Fruit fly (Drosophila melanogaster) whole organism, pupa: ENCODE data around the gene Ect3.

Source experiments
- CG10348 ChIP-seq: fragments of 200-800 bp; sonication (Bioruptor generic); IDR thresholded peaks from 2 replicates; pipeline ENCODE4 v1.3.6; 2022; ENCODE audit warnings: missing biosample characterization, missing genetic modification characterization
- CG12605 ChIP-seq: fragments of 200-800 bp; sonication (Bioruptor generic); IDR thresholded peaks from 2 replicates; pipeline ENCODE4 v1.3.6; 2022; ENCODE audit warnings: missing biosample characterization, missing genetic modification characterization
- CG13204 ChIP-seq: fragments of 200-800 bp; sonication (Bioruptor generic); optimal IDR thresholded peaks from 2 replicates; lab custom pipeline; 2018; ENCODE audit warnings: missing biosample characterization, mild to moderate bottlenecking, missing genetic modification characterization, moderate library complexity
- CG14655 ChIP-seq: fragments of 200-800 bp; sonication (Bioruptor generic); optimal IDR thresholded peaks from 3 replicates; lab custom pipeline; 2017; ENCODE audit warnings: mild to moderate bottlenecking, missing biosample characterization, missing genetic modification reagents, missing genetic modification characterization
- CG15710 ChIP-seq: fragments of 200-800 bp; sonication (Bioruptor generic); optimal IDR thresholded peaks from 2 replicates; lab custom pipeline; 2018; ENCODE audit warnings: missing biosample characterization, mild to moderate bottlenecking, missing genetic modification characterization, moderate library complexity
- CG17806 ChIP-seq: fragments of 200-800 bp; sonication (Bioruptor generic); optimal IDR thresholded peaks from 2 replicates; lab custom pipeline; 2018; ENCODE audit warnings: missing biosample characterization, mild to moderate bottlenecking, missing genetic modification characterization, moderate library complexity
- CG32121 ChIP-seq: fragments of 200-800 bp; sonication (Bioruptor generic); IDR thresholded peaks from 2 replicates; pipeline ENCODE4 v1.3.6; 2022; ENCODE audit warnings: missing biosample characterization, missing genetic modification characterization
- CG34367 ChIP-seq: fragments of 200-800 bp; sonication (Bioruptor generic); optimal IDR thresholded peaks from 2 replicates; lab custom pipeline; 2018; ENCODE audit warnings: missing biosample characterization, mild to moderate bottlenecking, missing genetic modification characterization
- CG4496 ChIP-seq: fragments of 200-800 bp; sonication (Bioruptor generic); IDR thresholded peaks from 3 replicates; pipeline ENCODE4 v1.3.6; 2022; ENCODE audit warnings: missing biosample characterization, missing genetic modification characterization
- CG8159 ChIP-seq: fragments of 200-800 bp; sonication (Bioruptor generic); optimal IDR thresholded peaks from 3 replicates; lab custom pipeline; 2018; ENCODE audit warnings: missing biosample characterization, mild to moderate bottlenecking, missing genetic modification characterization, moderate library complexity
- CG8301 ChIP-seq: fragments of 200-800 bp; sonication (Bioruptor generic); optimal IDR thresholded peaks from 2 replicates; lab custom pipeline; 2018; ENCODE audit warnings: missing biosample characterization, mild to moderate bottlenecking, missing genetic modification characterization
- CG9948 ChIP-seq: fragments of 200-800 bp; sonication (Bioruptor generic); optimal IDR thresholded peaks from 2 replicates; lab custom pipeline; 2018; ENCODE audit warnings: missing biosample characterization, mild to moderate bottlenecking, missing genetic modification characterization, moderate library complexity
- D1 ChIP-seq: fragments of 200-800 bp; sonication (Bioruptor generic); optimal IDR thresholded peaks from 2 replicates; lab custom pipeline; 2018; ENCODE audit warnings: missing biosample characterization, mild to moderate bottlenecking, missing genetic modification characterization, moderate library complexity
- EcR ChIP-seq: fragments of 200-800 bp; sonication (Bioruptor generic); optimal IDR thresholded peaks from 3 replicates; lab custom pipeline; 2019; ENCODE audit warnings: missing biosample characterization, missing genetic modification characterization, mild to moderate bottlenecking, moderate library complexity, missing genetic modification reagents
- Ets98B ChIP-seq: fragments of 200-800 bp; sonication (Bioruptor generic); IDR thresholded peaks from 2 replicates; pipeline ENCODE4 v1.3.6; 2022; ENCODE audit warnings: missing biosample characterization, missing genetic modification characterization
- Pif1A ChIP-seq: fragments of 200-800 bp; sonication (Bioruptor generic); optimal IDR thresholded peaks from 3 replicates; lab custom pipeline; 2016; ENCODE audit warnings: missing biosample characterization, missing genetic modification characterization
- Pif1B ChIP-seq: fragments of 200-800 bp; sonication (Bioruptor generic); optimal IDR thresholded peaks from 3 replicates; lab custom pipeline; 2016; ENCODE audit warnings: missing biosample characterization, missing genetic modification characterization
- Snoo ChIP-seq: fragments of 200-800 bp; sonication (Bioruptor generic); optimal IDR thresholded peaks from 3 replicates; lab custom pipeline; 2017; ENCODE audit warnings: missing biosample characterization, mild to moderate bottlenecking, missing genetic modification characterization, inconsistent platforms
- fd96Ca ChIP-seq: fragments of 200-800 bp; sonication (Bioruptor generic); IDR thresholded peaks from 3 replicates; pipeline ENCODE4 v1.3.6; 2022; ENCODE audit warnings: missing biosample characterization, missing genetic modification characterization
- gl ChIP-seq: fragments of 200-800 bp; sonication (Bioruptor generic); optimal IDR thresholded peaks from 2 replicates; lab custom pipeline; 2018; ENCODE audit warnings: missing biosample characterization, mild to moderate bottlenecking, missing genetic modification characterization
- rn ChIP-seq: fragments of 200-800 bp; sonication (Bioruptor generic); IDR thresholded peaks from 2 replicates; pipeline ENCODE4 v1.3.6; 2022; ENCODE audit warnings: missing biosample characterization, missing genetic modification characterization

The Ect3 gene

DNA sequence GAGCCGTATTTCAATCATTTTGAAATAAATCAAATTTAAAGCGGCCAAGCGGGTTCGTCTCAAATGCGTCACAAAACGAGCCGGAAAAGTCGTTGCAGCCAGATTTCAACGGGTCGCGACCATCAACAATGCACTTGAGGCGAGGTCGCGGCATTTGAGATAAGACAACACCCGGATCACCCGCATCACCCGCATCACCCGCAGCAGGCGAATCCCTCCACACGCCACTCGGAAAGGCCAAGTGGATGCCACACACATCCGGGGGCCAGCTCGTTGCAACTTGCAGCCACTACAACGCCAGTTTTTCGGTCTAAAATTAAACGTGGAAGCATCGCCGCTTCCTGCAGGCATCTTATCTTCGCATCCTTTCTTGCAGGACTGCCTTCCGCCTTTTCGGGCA, 7.3 kb downstream of the Ect3 start:
- no peak for TF ChIP-seq gl (tag; lab: Kevin White, UChicago)
- 0 out of 3 replicates have a peak, but pooled peaks have one; percentile 21 for TF ChIP-seq fd96Ca (GFP tag; lab: Robert Waterston, UW)
- peak; percentile 11; the same call in 1 of the 2 replicates for TF ChIP-seq rn (GFP tag; lab: Robert Waterston, UW)

- TF ChIP-seq Ets98B (no peak; the same call in 1 of the 2 replicates), CG4496 (GFP tag; lab: Robert Waterston, UW) (peak; percentile 54; the same call in 1 of the 3 replicates), CG9948 (tag; lab: Kevin White, UChicago) (peak; percentile 77), CG14655 (GFP tag; lab: Kevin White, UChicago) (no peak), CG10348 (GFP tag; lab: Robert Waterston, UW) (peak; percentile 46; the same call in 1 of the 2 replicates), CG17806 (tag; lab: Kevin White, UChicago) (peak; percentile 61), Pif1B (no peak), D1 (no peak), CG8159 (peak; percentile 82), Snoo (tag; lab: Kevin White, UChicago) (peak; percentile 67), CG8301 (no peak), CG15710 (tag; lab: Kevin White, UChicago) (peak; percentile 74), rn (GFP tag; lab: Robert Waterston, UW) (peak; percentile 57; the same call in 1 of the 2 replicates), EcR (GFP tag; lab: Kevin White, UChicago) (peak; percentile 9), CG32121 (no peak; the same call in 1 of the 2 replicates), CG13204 (no peak), CG34367 (tag; lab: Kevin White, UChicago) (peak; percentile 54), CG12605 (GFP tag; lab: Robert Waterston, UW) (no peak)
These were observed 11.2 kb downstream of the Ect3 start, which contains the start of the genes KLHL18 and GCC185 for dm6 chr3R:12010202-12010824. KLHL18 (minus strand) TSS chr3R:12010434. GCC185 (plus strand) TSS chr3R:12010772.

DNA sequence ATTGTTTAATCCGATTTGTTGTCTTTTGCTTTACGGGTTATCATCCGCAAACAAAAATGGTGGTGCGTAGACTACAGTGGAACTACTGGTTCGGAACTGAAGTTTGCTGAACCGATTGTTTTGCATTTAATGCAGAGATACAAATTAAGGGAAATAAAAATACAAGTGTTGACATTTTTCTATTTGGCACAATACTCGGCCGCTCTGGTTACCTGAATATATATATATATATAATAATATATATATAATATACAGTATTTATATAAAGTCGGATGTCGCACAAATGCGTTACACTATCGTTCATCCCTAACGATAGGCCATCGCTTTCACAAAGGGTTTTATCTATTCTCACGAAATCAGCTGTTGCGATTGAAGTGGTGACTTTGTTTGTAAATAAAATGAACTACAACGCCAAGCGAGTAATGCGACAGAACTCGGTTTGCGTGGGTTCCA, 17.8 kb downstream of the Ect3 start, which contains the start of the genes DCAF12 and Spt3:
Gene DCAF12, minus strand, starts transcription at position 204 of the 453 bp plus-strand sequence.
Gene Spt3, plus strand, starts transcription at position 329 of the 453 bp plus-strand sequence.
- TF ChIP-seq Pif1B (peak; percentile 14), CG14655 (GFP tag; lab: Kevin White, UChicago) (no peak), CG4496 (GFP tag; lab: Robert Waterston, UW) (no peak), CG17806 (tag; lab: Kevin White, UChicago) (peak; percentile 32), CG32121 (peak; percentile 21; the same call in 1 of the 2 replicates), CG15710 (tag; lab: Kevin White, UChicago) (peak; percentile 54), EcR (GFP tag; lab: Kevin White, UChicago) (no peak)
- TF ChIP-seq, all 21 proteins: peak for 4

DNA sequence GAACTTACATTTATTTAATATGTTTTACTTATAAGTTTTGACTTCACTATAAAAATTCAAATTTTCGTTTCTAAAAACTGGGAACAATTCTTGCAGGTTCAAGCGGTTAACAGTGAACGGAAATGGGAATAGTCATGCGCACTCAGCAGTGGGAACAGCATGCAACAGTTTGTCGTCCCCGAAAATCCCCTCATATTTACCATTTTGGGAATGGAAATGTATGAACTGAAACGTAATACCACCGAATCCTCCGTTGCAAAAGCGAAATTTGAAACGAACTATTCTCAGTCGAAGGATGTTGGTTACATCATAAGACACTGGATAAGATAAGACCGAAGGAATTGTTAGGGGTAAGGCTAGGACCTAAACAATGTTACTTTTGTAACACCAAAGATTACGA, 21.9 kb downstream of the Ect3 start:
- TF ChIP-seq EcR (GFP tag; lab: Kevin White, UChicago) = no peak
- no peak for TF ChIP-seq CG17806 (tag; lab: Kevin White, UChicago)
- no peak for TF ChIP-seq gl (tag; lab: Kevin White, UChicago)
- TF ChIP-seq, all 21 proteins: peak for 0

dm6 chr3R:12031657-12032056, 32.6 kb downstream of the Ect3 start, which contains the start of the genes CG31358, CG42504 and CG42505:
CG31358 (minus strand) TSS chr3R:12031757.
CG42504 (minus strand) TSS chr3R:12031757.
CG42505 (minus strand) TSS chr3R:12031757.
- TF ChIP-seq rn (GFP tag; lab: Robert Waterston, UW) (no peak), Pif1B (no peak), CG15710 (tag; lab: Kevin White, UChicago) (no peak), CG13204 (no peak), CG4496 (GFP tag; lab: Robert Waterston, UW) (no peak), CG8301 (no peak), CG12605 (GFP tag; lab: Robert Waterston, UW) (no peak), D1 (no peak)

dm6 chr3R:12032842-12033241, 33.8 kb downstream of the Ect3 start, which contains the start of gene ssp5:
ssp5 (plus strand) TSS chr3R:12033142.
- TF ChIP-seq CG15710 (tag; lab: Kevin White, UChicago) (no peak), CG17806 (tag; lab: Kevin White, UChicago) (no peak), CG32121 (no peak), CG14655 (GFP tag; lab: Kevin White, UChicago) (no peak), rn (GFP tag; lab: Robert Waterston, UW) (no peak), D1 (no peak), Pif1B (no peak), gl (tag; lab: Kevin White, UChicago) (no peak), CG8301 (no peak), CG4496 (GFP tag; lab: Robert Waterston, UW) (no peak), EcR (GFP tag; lab: Kevin White, UChicago) (no peak), CG34367 (tag; lab: Kevin White, UChicago) (no peak), Ets98B (no peak)
- TF ChIP-seq, all 21 proteins: peak for 0

- no peak for TF ChIP-seq fd96Ca (GFP tag; lab: Robert Waterston, UW)
- TF ChIP-seq rn (GFP tag; lab: Robert Waterston, UW) = no peak
- no peak for TF ChIP-seq CG12605 (GFP tag; lab: Robert Waterston, UW)
- TF ChIP-seq Snoo (tag; lab: Kevin White, UChicago) = no peak
- TF ChIP-seq CG32121 = no peak
- TF ChIP-seq CG10348 (GFP tag; lab: Robert Waterston, UW) = no peak
- no peak for TF ChIP-seq Pif1B
- TF ChIP-seq Ets98B = no peak
- TF ChIP-seq D1 = no peak
- TF ChIP-seq CG4496 (GFP tag; lab: Robert Waterston, UW) = no peak
- TF ChIP-seq EcR (GFP tag; lab: Kevin White, UChicago) = no peak
- TF ChIP-seq CG14655 (GFP tag; lab: Kevin White, UChicago) = no peak
- TF ChIP-seq CG9948 (tag; lab: Kevin White, UChicago) = no peak
- TF ChIP-seq CG17806 (tag; lab: Kevin White, UChicago) = no peak
- TF ChIP-seq Pif1A = no peak
- TF ChIP-seq CG34367 (tag; lab: Kevin White, UChicago) = no peak
These were observed 41.1 kb downstream of the Ect3 start, which contains the start of gene CG14736 for dm6 chr3R:12040228-12040627. CG14736 (plus strand) TSS chr3R:12040528.
